Fruit fly (Drosophila melanogaster): ENCODE results near the gene Glyat.

DNA sequence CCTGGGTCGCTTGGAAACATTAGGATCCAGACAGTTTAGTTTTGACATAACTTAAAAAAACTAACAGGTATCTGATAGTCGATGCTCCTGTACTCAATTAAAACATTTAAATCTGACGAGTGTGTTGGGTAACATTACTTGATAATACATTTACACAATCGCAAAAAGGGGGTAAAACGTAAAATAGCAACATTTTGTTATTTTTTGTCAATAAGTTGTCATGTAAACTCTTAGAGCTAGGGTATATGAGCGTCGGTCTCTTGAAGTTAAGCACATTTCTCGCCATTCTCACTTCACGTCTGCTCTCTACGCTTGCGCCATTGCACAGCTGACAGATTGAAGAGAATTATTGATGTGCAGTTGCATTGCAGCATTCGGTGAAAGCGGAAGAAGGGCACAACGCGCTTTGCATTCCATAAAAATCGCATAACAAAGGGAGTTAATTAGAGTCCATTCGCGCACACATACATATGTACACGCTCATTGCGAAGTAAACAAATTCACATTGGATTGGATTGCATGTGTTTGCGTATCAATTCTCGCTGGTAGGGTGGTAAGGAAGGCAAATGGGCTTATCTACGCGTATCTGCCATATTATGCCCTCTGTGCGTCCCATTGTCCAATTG lies 25.4 kb downstream of the Glyat start:
- TF ChIP-seq CG8159 (tag; optimal IDR thresholded peaks at IDR 0.05), result peak; percentile 62
- TF ChIP-seq CG32121 (GFP tag; IDR thresholded peaks at IDR 0.05), result peak; percentile 56; the same call in 1 of the 2 replicates
- TF ChIP-seq fd96Ca (GFP tag; IDR thresholded peaks at IDR 0.05), result peak; percentile 58; the same call in 1 of the 3 replicates
- TF ChIP-seq CG8301 (tag; optimal IDR thresholded peaks at IDR 0.05), result peak; percentile 57
- TF ChIP-seq gl (tag; optimal IDR thresholded peaks at IDR 0.05), result no peak

Data from whole organism, pupa.